Fruit fly (Drosophila melanogaster) Kc167 (cell line): ENCODE measurements around the gene svr.

Source experiments
- Myc ChIP-seq: fragments of >200 bp; optimal IDR thresholded peaks from 2 replicates; lab custom pipeline; 2017; ENCODE audit warnings: missing external identifiers
- h ChIP-seq: fragments of >200 bp; optimal IDR thresholded peaks from 3 replicates; lab custom pipeline; 2018; ENCODE audit warnings: missing external identifiers
- psq ChIP-seq: fragments of >200 bp; optimal IDR thresholded peaks from 2 replicates; lab custom pipeline; 2017; ENCODE audit warnings: missing external identifiers
- ttk ChIP-seq: sonication (Bioruptor generic); optimal IDR thresholded peaks from 2 replicates; lab custom pipeline; 2017; ENCODE audit warnings: missing external identifiers

DNA sequence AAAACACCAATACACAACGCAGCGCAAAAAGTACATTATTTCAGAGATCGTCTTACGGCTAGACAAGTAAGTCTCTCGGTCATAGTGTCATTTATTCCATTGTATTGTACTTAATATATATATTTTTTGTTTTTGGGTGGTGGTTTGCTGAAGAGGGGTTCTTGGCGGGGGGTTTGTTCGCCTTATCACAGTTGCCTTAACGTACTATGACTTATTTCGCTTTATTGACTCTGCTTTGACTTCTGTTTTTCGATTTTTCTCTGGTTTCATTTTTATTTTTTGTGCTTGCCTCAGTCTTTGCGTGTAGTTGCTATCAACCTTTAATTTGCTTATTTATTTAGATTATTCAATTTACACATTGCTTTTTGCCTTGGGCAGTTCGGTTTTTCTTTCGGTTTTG is 14.3 kb downstream of the svr start:
- TF ChIP-seq psq (lab: Kevin White, UChicago): no peak
- no peak for TF ChIP-seq h (lab: Kevin White, UChicago)
- TF ChIP-seq ttk: no peak
- TF ChIP-seq Myc (lab: Kevin White, UChicago): no peak
